Worm (Caenorhabditis elegans): ENCODE data around the gene dmd-4.
A peak's percentile ranks its signal among the peaks of the same experiment; 100 is the strongest.

dmd-4 gene

ce11 chrX:14818464-14819259, 43.0 kb downstream of the dmd-4 start, which contains the start of gene epn-1 (continued):
- TF ChIP-seq ceh-9 (tag; optimal IDR thresholded peaks at IDR 0.05), result no peak
- TF ChIP-seq elt-1 (tag; optimal IDR thresholded peaks at IDR 0.05), result peak; percentile 82
- TF ChIP-seq lsy-12 (tag; optimal IDR thresholded peaks at IDR 0.05), result peak; percentile 94
- peak; percentile 91 for TF ChIP-seq nhr-43 (tag; optimal IDR thresholded peaks at IDR 0.05; ENCODE audit: poor library complexity, severe bottlenecking)
- TF ChIP-seq egl-5 (tag; optimal IDR thresholded peaks at IDR 0.05), result peak; percentile 91
- no peak for TF ChIP-seq aly-2 (tag; optimal IDR thresholded peaks at IDR 0.05)
- TF ChIP-seq egl-27 (tag; optimal IDR thresholded peaks at IDR 0.05), result peak; percentile 92
- TF ChIP-seq nfya-1 (tag; optimal IDR thresholded peaks at IDR 0.05; ENCODE audit: insufficient read depth), result peak; percentile 94
- TF ChIP-seq jun-1 (tag; optimal IDR thresholded peaks at IDR 0.05), result peak; percentile 99
- no peak for TF ChIP-seq nhr-67 (tag; optimal IDR thresholded peaks at IDR 0.05)
- TF ChIP-seq elt-3 (tag; optimal IDR thresholded peaks at IDR 0.05), result peak in 2 of 3 experiments; percentile 66 to 73

- TF ChIP-seq elt-1 (tag; optimal IDR thresholded peaks at IDR 0.05) (no peak), pqm-1 (tag; optimal IDR thresholded peaks at IDR 0.05) (peak; percentile 83), elt-2 (tag; optimal IDR thresholded peaks at IDR 0.05) (peak; percentile 94), daf-12 (tag; optimal IDR thresholded peaks at IDR 0.05) (no peak), nhr-43 (tag; optimal IDR thresholded peaks at IDR 0.05; ENCODE audit: poor library complexity, severe bottlenecking) (peak; percentile 7), pha-4 (tag; optimal IDR thresholded peaks at IDR 0.05) (peak; percentile 29), jun-1 (tag; optimal IDR thresholded peaks at IDR 0.05) (peak; percentile 7), nhr-12 (tag; optimal IDR thresholded peaks at IDR 0.05) (no peak), lin-15B (tag; optimal IDR thresholded peaks at IDR 0.05) (no peak), ceh-28 (tag; optimal IDR thresholded peaks at IDR 0.05) (no peak), fkh-10 (GFP tag; optimal IDR thresholded peaks at IDR 0.05) (no peak), ama-1 (optimal IDR thresholded peaks at IDR 0.05) (peak; percentile 55), nhr-28 (tag; optimal IDR thresholded peaks at IDR 0.05) (no peak), nfya-1 (tag; optimal IDR thresholded peaks at IDR 0.05; ENCODE audit: insufficient read depth) (peak; percentile 3)
Measured at ce11 chrX:14816717-14817116, 44.9 kb downstream of the dmd-4 start.

ce11 chrX:14815412-14815811, 46.2 kb downstream of the dmd-4 start:
- TF ChIP-seq nhr-43 (tag; optimal IDR thresholded peaks at IDR 0.05; ENCODE audit: poor library complexity, severe bottlenecking), result peak; percentile 74
- no peak for TF ChIP-seq nhr-25 (tag; optimal IDR thresholded peaks at IDR 0.05)
- peak; percentile 25 for TF ChIP-seq pha-4 (tag; optimal IDR thresholded peaks at IDR 0.05)
- TF ChIP-seq elt-3 (tag; optimal IDR thresholded peaks at IDR 0.05), result no peak
- TF ChIP-seq ama-1 (optimal IDR thresholded peaks at IDR 0.05), result peak; percentile 72
- TF ChIP-seq nhr-23 (tag; optimal IDR thresholded peaks at IDR 0.05), result peak; percentile 26
- no peak for TF ChIP-seq sea-2 (GFP tag; optimal IDR thresholded peaks at IDR 0.05)
- no peak for TF ChIP-seq mml-1 (tag; optimal IDR thresholded peaks at IDR 0.05)
- no peak for TF ChIP-seq ceh-9 (tag; optimal IDR thresholded peaks at IDR 0.05)
- no peak for TF ChIP-seq lin-39 (tag; optimal IDR thresholded peaks at IDR 0.05)
- TF ChIP-seq elt-2 (tag; optimal IDR thresholded peaks at IDR 0.05), result no peak
- peak; percentile 36 for TF ChIP-seq tbx-2 (tag; optimal IDR thresholded peaks at IDR 0.05)
- TF ChIP-seq ceh-28 (tag; optimal IDR thresholded peaks at IDR 0.05), result no peak
- no peak for TF ChIP-seq lsy-12 (tag; optimal IDR thresholded peaks at IDR 0.05)
- no peak for TF ChIP-seq egl-5 (tag; optimal IDR thresholded peaks at IDR 0.05)
- TF ChIP-seq aly-2 (tag; optimal IDR thresholded peaks at IDR 0.05), result peak; percentile 31
- no peak for TF ChIP-seq hmg-11 (tag; optimal IDR thresholded peaks at IDR 0.05)
- no peak for TF ChIP-seq ceh-82 (tag; optimal IDR thresholded peaks at IDR 0.05)
- no peak for TF ChIP-seq jun-1 (tag; optimal IDR thresholded peaks at IDR 0.05)
- TF ChIP-seq fos-1 (tag; optimal IDR thresholded peaks at IDR 0.05), result no peak
- TF ChIP-seq R02D3.7 (tag; optimal IDR thresholded peaks at IDR 0.05), result no peak
- TF ChIP-seq nhr-28 (tag; optimal IDR thresholded peaks at IDR 0.05), result no peak
- TF ChIP-seq lin-15B (tag; optimal IDR thresholded peaks at IDR 0.05), result no peak

ce11 chrX:14813398-14813797, 48.3 kb downstream of the dmd-4 start:
- TF ChIP-seq elt-2 (tag; optimal IDR thresholded peaks at IDR 0.05) (peak; percentile 47), ceh-82 (tag; optimal IDR thresholded peaks at IDR 0.05) (peak; percentile 9), nhr-77 (tag; optimal IDR thresholded peaks at IDR 0.05) (peak; percentile 81), ceh-28 (tag; optimal IDR thresholded peaks at IDR 0.05) (peak; percentile 73), hmg-11 (tag; optimal IDR thresholded peaks at IDR 0.05) (peak; percentile 63), jun-1 (tag; optimal IDR thresholded peaks at IDR 0.05) (peak; percentile 82), pha-4 (tag; optimal IDR thresholded peaks at IDR 0.05) (peak; percentile 91), nhr-25 (tag; optimal IDR thresholded peaks at IDR 0.05) (peak; percentile 44), skn-1 (tag; optimal IDR thresholded peaks at IDR 0.05) (peak; percentile 86), nhr-11 (tag; optimal IDR thresholded peaks at IDR 0.05) (peak; percentile 11), elt-1 (tag; optimal IDR thresholded peaks at IDR 0.05) (peak; percentile 4), zag-1 (tag; optimal IDR thresholded peaks at IDR 0.05) (peak; percentile 7), lin-39 (tag; optimal IDR thresholded peaks at IDR 0.05) (peak; percentile 57), tbx-2 (tag; optimal IDR thresholded peaks at IDR 0.05) (peak; percentile 80), lsy-12 (tag; optimal IDR thresholded peaks at IDR 0.05) (peak; percentile 40), ceh-16 (tag; optimal IDR thresholded peaks at IDR 0.05) (no peak), snpc-4 (tag; optimal IDR thresholded peaks at IDR 0.05) (peak; percentile 58), fkh-10 (GFP tag; optimal IDR thresholded peaks at IDR 0.05) (no peak), nfya-1 (tag; optimal IDR thresholded peaks at IDR 0.05; ENCODE audit: insufficient read depth) (peak; percentile 62), nhr-43 (tag; optimal IDR thresholded peaks at IDR 0.05; ENCODE audit: poor library complexity, severe bottlenecking) (peak; percentile 59), nhr-23 (tag; optimal IDR thresholded peaks at IDR 0.05) (peak; percentile 82), ZK546.5 (tag; optimal IDR thresholded peaks at IDR 0.05) (no peak), egl-5 (tag; optimal IDR thresholded peaks at IDR 0.05) (no peak), elt-3 (tag; optimal IDR thresholded peaks at IDR 0.05) (no peak), nhr-12 (tag; optimal IDR thresholded peaks at IDR 0.05) (no peak), mdl-1 (tag; optimal IDR thresholded peaks at IDR 0.05) (peak; percentile 37)
